Fruit fly (Drosophila melanogaster) whole organism, wandering third instar larva: ENCODE results near the gene sgl.
A peak's percentile ranks its signal among the peaks of the same experiment; 100 is the strongest.

Experiments used
- Abd-B ChIP-seq: fragments of >200 bp; optimal IDR thresholded peaks from 2 replicates; lab custom pipeline; 2017; ENCODE audit warnings: missing biosample characterization, missing genetic modification characterization
- CG32264 ChIP-seq: fragments of 200-800 bp; sonication (Bioruptor generic); optimal IDR thresholded peaks from 2 replicates; lab custom pipeline; 2016; ENCODE audit warnings: missing biosample characterization, missing genetic modification characterization
- CG9705 ChIP-seq: fragments of 200-800 bp; sonication (Bioruptor generic); optimal IDR thresholded peaks from 2 replicates; lab custom pipeline; 2018; ENCODE audit warnings: missing biosample characterization, mild to moderate bottlenecking, missing genetic modification characterization
- CrebA ChIP-seq: fragments of 200-800 bp; sonication (Bioruptor generic); optimal IDR thresholded peaks from 2 replicates; lab custom pipeline; 2016; ENCODE audit warnings: missing biosample characterization, mild to moderate bottlenecking, missing genetic modification characterization, borderline replicate concordance
- Dfd ChIP-seq: fragments of >200 bp; optimal IDR thresholded peaks from 2 replicates; lab custom pipeline; 2017; ENCODE audit warnings: missing biosample characterization, missing genetic modification characterization
- Dif ChIP-seq: fragments of 200-275, 200-300 bp; sonication (Bioruptor generic); optimal IDR thresholded peaks from 2 replicates; lab custom pipeline; 2018; ENCODE audit warnings: missing biosample characterization, missing genetic modification characterization; ENCODE audit not compliant: partially characterized antibody
- GATAd ChIP-seq: sonication (Bioruptor generic); optimal IDR thresholded peaks from 2 replicates; lab custom pipeline; 2016; ENCODE audit warnings: missing biosample characterization, missing genetic modification characterization
- HLH106 ChIP-seq: fragments of 200-800 bp; optimal IDR thresholded peaks from 3 replicates; lab custom pipeline; 2019; ENCODE audit warnings: missing biosample characterization, mild to moderate bottlenecking, missing genetic modification characterization, moderate library complexity
- Hnf4 ChIP-seq: fragments of 200-800 bp; sonication (Bioruptor generic); optimal IDR thresholded peaks from 2 replicates; lab custom pipeline; 2016; ENCODE audit warnings: missing biosample characterization, mild to moderate bottlenecking, missing genetic modification characterization
- Hr78 ChIP-seq: fragments of >200 bp; optimal IDR thresholded peaks from 2 replicates; lab custom pipeline; 2017; ENCODE audit warnings: missing biosample characterization, missing genetic modification characterization
- Hr83 ChIP-seq: fragments of 200-300 bp; sonication (Bioruptor generic); optimal IDR thresholded peaks from 2 replicates; lab custom pipeline; 2016; ENCODE audit warnings: missing biosample characterization, mild to moderate bottlenecking, missing genetic modification characterization, moderate library complexity; ENCODE audit not compliant: poor library complexity, severe bottlenecking
- Jra ChIP-seq: sonication (Bioruptor generic); optimal IDR thresholded peaks from 2 replicates; lab custom pipeline; 2016; ENCODE audit warnings: missing biosample characterization, missing genetic modification characterization
- Mio ChIP-seq: sonication (Bioruptor generic); optimal IDR thresholded peaks from 2 replicates; lab custom pipeline; 2016; ENCODE audit warnings: missing biosample characterization, missing genetic modification characterization
- Myc ChIP-seq: fragments of >200 bp; optimal IDR thresholded peaks from 2 replicates; lab custom pipeline; 2017
- N ChIP-seq: fragments of >200 bp; optimal IDR thresholded peaks from 2 replicates; lab custom pipeline; 2018; ENCODE audit warnings: missing biosample characterization, missing external identifiers, missing genetic modification characterization
- OdsH ChIP-seq: fragments of 200-800 bp; sonication (Bioruptor generic); optimal IDR thresholded peaks from 2 replicates; lab custom pipeline; 2016; ENCODE audit warnings: missing biosample characterization, mild to moderate bottlenecking, missing genetic modification characterization
- Rel ChIP-seq, 2 experiments: fragments of 200-800 bp; sonication (Bioruptor generic) in 1 of 2; optimal IDR thresholded peaks; 2 replicates in 1 of 2; 3 replicates in 1 of 2; lab custom pipeline; 2016 to 2019; ENCODE audit warnings: mild to moderate bottlenecking in 2 of 2, missing biosample characterization in 2 of 2, missing genetic modification characterization in 2 of 2, moderate library complexity in 1 of 2
- Sp1 ChIP-seq: fragments of 200-800 bp; sonication (Bioruptor generic); optimal IDR thresholded peaks from 3 replicates; lab custom pipeline; 2019; ENCODE audit warnings: missing biosample characterization, mild to moderate bottlenecking, missing genetic modification characterization, moderate library complexity
- Vsx2 ChIP-seq: fragments of 200-300, 225-300 bp; sonication (Bioruptor generic); optimal IDR thresholded peaks from 2 replicates; lab custom pipeline; 2018; ENCODE audit warnings: missing biosample characterization, missing genetic modification characterization; ENCODE audit not compliant: partially characterized antibody
- br ChIP-seq: fragments of 200-800 bp; sonication (Bioruptor generic); optimal IDR thresholded peaks from 2 replicates; lab custom pipeline; 2016; ENCODE audit warnings: missing biosample characterization, missing genetic modification characterization
- brk ChIP-seq: fragments of 200-800 bp; sonication (Bioruptor generic); optimal IDR thresholded peaks from 2 replicates; lab custom pipeline; 2016; ENCODE audit warnings: missing biosample characterization, mild to moderate bottlenecking, missing genetic modification characterization
- dl ChIP-seq, 2 experiments: fragments of 175-275, 200-275 bp in 1 of 2; fragments of 200-275 bp in 1 of 2; sonication (Bioruptor generic); optimal IDR thresholded peaks; lab custom pipeline; 2018; ENCODE audit warnings: mild to moderate bottlenecking in 2 of 2, missing biosample characterization in 2 of 2, missing genetic modification characterization in 2 of 2, moderate library complexity in 2 of 2; ENCODE audit not compliant: partially characterized antibody in 2 of 2, insufficient read depth in 1 of 2
- dmrt93B ChIP-seq: fragments of 200-800 bp; sonication (Bioruptor generic); optimal IDR thresholded peaks from 2 replicates; lab custom pipeline; 2018; ENCODE audit warnings: missing biosample characterization, mild to moderate bottlenecking, missing genetic modification characterization
- dsf ChIP-seq: sonication (Bioruptor generic); optimal IDR thresholded peaks from 2 replicates; lab custom pipeline; 2016; ENCODE audit warnings: missing biosample characterization, missing genetic modification characterization, borderline replicate concordance
- ey ChIP-seq: fragments of 200-800 bp; sonication (Bioruptor generic); optimal IDR thresholded peaks from 2 replicates; lab custom pipeline; 2016; ENCODE audit warnings: missing biosample characterization, missing genetic modification characterization
- foxo ChIP-seq, 2 experiments: fragments of 200-800 bp; sonication (Bioruptor generic); optimal IDR thresholded peaks; 2 replicates in 1 of 2; 3 replicates in 1 of 2; lab custom pipeline; 2016 to 2017; ENCODE audit warnings: missing biosample characterization in 2 of 2, missing genetic modification characterization in 2 of 2
- fru ChIP-seq: fragments of 200-800 bp; sonication (Bioruptor generic); optimal IDR thresholded peaks from 3 replicates; lab custom pipeline; 2016; ENCODE audit warnings: missing biosample characterization, mild to moderate bottlenecking, missing genetic modification characterization
- h ChIP-seq: fragments of 200-800 bp; sonication (Bioruptor generic); optimal IDR thresholded peaks from 3 replicates; lab custom pipeline; 2016; ENCODE audit warnings: missing biosample characterization, mild to moderate bottlenecking, missing genetic modification characterization
- jim ChIP-seq: fragments of 175-275, 200-325 bp; sonication (Bioruptor generic); optimal IDR thresholded peaks from 2 replicates; lab custom pipeline; 2016; ENCODE audit warnings: missing biosample characterization, mild to moderate bottlenecking, missing genetic modification characterization
- lola ChIP-seq: fragments of >200 bp; optimal IDR thresholded peaks from 2 replicates; lab custom pipeline; 2017; ENCODE audit warnings: missing biosample characterization, missing genetic modification characterization
- pan ChIP-seq: fragments of >200 bp; optimal IDR thresholded peaks from 2 replicates; lab custom pipeline; 2017
- psq ChIP-seq: fragments of 200-800 bp; sonication (Bioruptor generic); optimal IDR thresholded peaks from 3 replicates; lab custom pipeline; 2017; ENCODE audit warnings: missing biosample characterization, mild to moderate bottlenecking, missing genetic modification characterization, moderate library complexity
- rgr ChIP-seq: fragments of 200-800 bp; sonication (Bioruptor generic); optimal IDR thresholded peaks from 3 replicates; lab custom pipeline; 2016; ENCODE audit warnings: missing biosample characterization, mild to moderate bottlenecking, missing genetic modification characterization
- sage ChIP-seq: fragments of 200-800 bp; sonication (Bioruptor generic); optimal IDR thresholded peaks from 2 replicates; lab custom pipeline; 2016; ENCODE audit warnings: missing biosample characterization, mild to moderate bottlenecking, missing genetic modification characterization
- sv ChIP-seq: fragments of 200-800 bp; sonication (Bioruptor generic); optimal IDR thresholded peaks from 3 replicates; lab custom pipeline; 2016; ENCODE audit warnings: missing biosample characterization, missing genetic modification characterization
- tai ChIP-seq: sonication (Bioruptor generic); optimal IDR thresholded peaks from 2 replicates; lab custom pipeline; 2016; ENCODE audit warnings: missing biosample characterization, missing genetic modification characterization
- usp ChIP-seq: fragments of >200 bp; optimal IDR thresholded peaks from 2 replicates; lab custom pipeline; 2017; ENCODE audit warnings: missing biosample characterization, missing genetic modification characterization

sgl gene

DNA sequence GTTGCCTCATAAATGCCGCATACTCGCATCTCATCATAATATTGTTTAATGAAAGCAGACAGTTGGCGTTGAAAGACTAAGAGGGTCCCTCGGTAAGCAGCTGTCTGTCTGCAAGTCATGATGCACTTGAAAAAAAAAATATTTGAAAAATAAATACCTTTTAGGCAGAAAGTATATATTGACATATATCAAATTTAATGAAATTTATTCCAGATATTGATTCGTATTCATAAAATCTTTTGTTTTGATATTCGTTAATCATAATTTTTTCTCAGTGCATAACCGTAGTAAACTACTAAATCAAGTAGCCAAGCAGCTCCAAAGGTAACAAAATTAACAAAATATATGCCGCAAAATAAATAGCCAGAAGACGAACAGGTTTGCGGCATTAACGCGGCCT, 37.3 kb upstream of the sgl start:
- no peak for TF ChIP-seq Dif (GFP tag; lab: Kevin White, UChicago)
- TF ChIP-seq, all 38 proteins: peak for 0

DNA sequence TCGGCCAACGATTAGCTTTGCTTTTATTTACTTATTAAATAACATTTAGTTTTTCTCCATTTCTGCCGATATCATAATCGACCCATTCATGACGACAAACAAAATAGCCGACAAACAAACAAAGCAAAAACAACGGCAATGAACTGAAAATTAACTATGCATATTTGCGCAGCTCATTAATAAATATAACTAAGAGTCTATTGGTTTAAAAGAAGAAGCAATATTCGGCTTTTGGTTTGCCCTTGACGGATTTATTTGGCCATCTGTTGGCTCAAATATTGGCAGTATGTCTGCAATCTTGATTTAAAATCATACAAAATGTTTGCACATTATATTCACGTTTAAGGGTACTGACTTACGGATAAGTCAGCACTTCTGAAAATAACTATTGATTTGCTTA, 35.4 kb upstream of the sgl start:
- no peak for TF ChIP-seq OdsH
- TF ChIP-seq Hr83: no peak
- TF ChIP-seq Dfd: no peak
- TF ChIP-seq h (GFP tag; lab: Kevin White, UChicago): no peak
- no peak for TF ChIP-seq Mio (GFP tag; lab: Kevin White, UChicago)
- no peak for TF ChIP-seq Hnf4 (GFP tag; lab: Kevin White, UChicago)
- no peak for TF ChIP-seq N (GFP tag; lab: Kevin White, UChicago)
- TF ChIP-seq rgr (GFP tag; lab: Kevin White, UChicago): no peak
- TF ChIP-seq CG32264 (GFP tag; lab: Kevin White, UChicago): no peak
- no peak for TF ChIP-seq Vsx2 (GFP tag; lab: Kevin White, UChicago)
- no peak for TF ChIP-seq usp (GFP tag; lab: Kevin White, UChicago)
- no peak for TF ChIP-seq CrebA
- TF ChIP-seq dsf (GFP tag; lab: Kevin White, UChicago): no peak
- TF ChIP-seq Jra (GFP tag; lab: Kevin White, UChicago): no peak
- no peak for TF ChIP-seq foxo (GFP tag; optimal IDR thresholded peaks at IDR 0.05; lab: Kevin White, UChicago)
- no peak for TF ChIP-seq GATAd (GFP tag; lab: Kevin White, UChicago)
- no peak for TF ChIP-seq tai (GFP tag; lab: Kevin White, UChicago)

DNA sequence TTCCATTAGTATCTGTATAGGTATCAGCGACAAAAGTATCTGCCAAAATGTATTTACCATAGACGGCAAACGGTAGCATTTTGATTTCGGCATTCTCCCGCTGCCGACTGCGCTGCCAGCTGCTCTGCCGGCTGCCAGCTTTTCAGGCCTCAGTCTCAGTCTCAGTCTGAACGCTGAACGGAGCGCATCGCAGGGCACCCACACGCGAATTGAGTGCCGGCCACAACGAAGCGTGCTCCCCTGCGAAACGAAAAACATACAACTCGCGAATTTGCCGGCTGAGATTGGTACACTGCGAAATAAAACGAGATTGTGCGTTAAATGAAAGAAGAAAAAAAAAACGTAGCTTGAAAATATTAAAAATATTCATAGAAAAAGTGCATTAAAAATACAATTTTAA, 34.1 kb upstream of the sgl start, which contains the start of gene Mp:
TSS of gene Mp (plus strand) at position 152 of the 400 bp plus-strand sequence.
- TF ChIP-seq ey: no peak
- no peak for TF ChIP-seq sv
- no peak for TF ChIP-seq OdsH
- no peak for TF ChIP-seq CrebA
- no peak for TF ChIP-seq Hr83
- no peak for TF ChIP-seq Myc
- no peak for TF ChIP-seq h (GFP tag; lab: Kevin White, UChicago)
- no peak for TF ChIP-seq Dif (GFP tag; lab: Kevin White, UChicago)
- TF ChIP-seq tai (GFP tag; lab: Kevin White, UChicago): no peak
- TF ChIP-seq Vsx2 (GFP tag; lab: Kevin White, UChicago): no peak
- no peak for TF ChIP-seq CG9705

DNA sequence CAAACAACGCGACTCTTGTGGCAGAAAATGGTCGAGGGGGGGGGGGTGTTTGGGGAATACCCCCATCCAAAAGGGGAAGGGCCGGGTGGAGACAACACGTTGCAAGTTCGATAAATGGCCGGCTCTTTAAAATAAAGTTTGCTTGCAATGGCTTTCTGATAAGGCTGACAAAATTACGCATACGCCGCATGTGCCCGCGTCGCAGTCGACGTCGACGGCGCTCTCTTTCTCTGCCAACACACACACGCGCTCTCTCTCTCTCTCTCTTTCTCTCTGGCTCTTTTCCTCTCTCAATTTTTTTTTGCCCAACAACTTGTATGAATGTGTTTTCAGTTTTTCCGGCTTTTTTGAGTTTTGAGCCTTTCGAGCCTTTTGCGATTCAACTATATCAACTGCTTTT, 32.9 kb upstream of the sgl start:
- TF ChIP-seq Myc (no peak), Hr78 (GFP tag; lab: Kevin White, UChicago) (no peak), Mio (GFP tag; lab: Kevin White, UChicago) (no peak), dsf (GFP tag; lab: Kevin White, UChicago) (no peak), dl (GFP tag; optimal IDR thresholded peaks at IDR 0.05; lab: Kevin White, UChicago; ENCODE audit: insufficient read depth in 1 of 2, partially characterized antibody in 2 of 2) (no peak), Dif (GFP tag; lab: Kevin White, UChicago) (no peak), sage (no peak), h (GFP tag; lab: Kevin White, UChicago) (no peak), tai (GFP tag; lab: Kevin White, UChicago) (no peak)

DNA sequence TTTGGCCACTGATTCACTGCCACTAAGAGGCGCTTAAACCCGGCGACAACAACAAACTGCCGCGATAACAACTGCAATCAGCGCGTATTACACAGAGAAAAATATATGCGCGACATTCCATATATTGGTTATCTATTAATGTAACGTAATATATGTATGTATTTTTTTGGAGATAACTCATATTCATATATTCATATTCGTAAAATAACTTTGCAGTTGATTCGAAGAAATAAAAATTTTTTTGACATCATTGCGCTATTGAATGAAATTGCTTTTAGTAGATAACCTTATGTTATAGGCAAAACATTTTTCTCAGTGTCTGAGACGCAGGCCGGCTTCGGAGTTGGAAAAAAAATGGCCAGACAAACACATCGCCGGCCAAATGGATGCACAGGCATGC, 32.3 kb upstream of the sgl start:
- no peak for TF ChIP-seq usp (GFP tag; lab: Kevin White, UChicago)
- TF ChIP-seq CG9705: no peak
- peak in 1 of 2 experiments; percentile 29 for TF ChIP-seq foxo (GFP tag; optimal IDR thresholded peaks at IDR 0.05; lab: Kevin White, UChicago)
- no peak for TF ChIP-seq lola
- no peak for TF ChIP-seq Hr83
- TF ChIP-seq Hr78 (GFP tag; lab: Kevin White, UChicago): no peak
- peak; percentile 16 for TF ChIP-seq fru (GFP tag; lab: Kevin White, UChicago)
- TF ChIP-seq Myc: no peak
- no peak for TF ChIP-seq CrebA
- TF ChIP-seq ey: peak; percentile 13
- no peak for TF ChIP-seq Abd-B (GFP tag; lab: Kevin White, UChicago)
- TF ChIP-seq HLH106 (tag; lab: Kevin White, UChicago): peak; percentile 31
- no peak for TF ChIP-seq Dif (GFP tag; lab: Kevin White, UChicago)
- TF ChIP-seq Vsx2 (GFP tag; lab: Kevin White, UChicago): no peak
- no peak for TF ChIP-seq tai (GFP tag; lab: Kevin White, UChicago)
- no peak for TF ChIP-seq N (GFP tag; lab: Kevin White, UChicago)
- no peak for TF ChIP-seq dmrt93B (GFP tag; lab: Kevin White, UChicago)
- TF ChIP-seq psq (GFP tag; lab: Kevin White, UChicago): peak; percentile 0
- TF ChIP-seq br (GFP tag; lab: Kevin White, UChicago): peak; percentile 9
- TF ChIP-seq jim: no peak
- TF ChIP-seq dl (GFP tag; optimal IDR thresholded peaks at IDR 0.05; lab: Kevin White, UChicago; ENCODE audit: insufficient read depth in 1 of 2, partially characterized antibody in 2 of 2): no peak
- TF ChIP-seq GATAd (GFP tag; lab: Kevin White, UChicago): no peak
- TF ChIP-seq Jra (GFP tag; lab: Kevin White, UChicago): no peak
- no peak for TF ChIP-seq brk
- TF ChIP-seq pan (lab: Kevin White, UChicago): no peak
- no peak for TF ChIP-seq CG32264 (GFP tag; lab: Kevin White, UChicago)
- TF ChIP-seq Dfd: no peak
- TF ChIP-seq sage: no peak
- no peak for TF ChIP-seq Hnf4 (GFP tag; lab: Kevin White, UChicago)
- TF ChIP-seq Sp1 (GFP tag; lab: Kevin White, UChicago): peak; percentile 7
- TF ChIP-seq sv: no peak
- TF ChIP-seq dsf (GFP tag; lab: Kevin White, UChicago): no peak
- TF ChIP-seq Rel (GFP tag; optimal IDR thresholded peaks at IDR 0.05; lab: Kevin White, UChicago): no peak
- TF ChIP-seq Rel (tag; optimal IDR thresholded peaks at IDR 0.05; lab: Kevin White, UChicago): no peak
